Fruit fly (Drosophila melanogaster) whole organism, embryonic: ENCODE measurements around the gene nAChRalpha5.

Source experiments
- Adf1 ChIP-seq: fragments of 200-800 bp; sonication (Bioruptor generic); IDR thresholded peaks from 2 replicates; pipeline ENCODE4 v1.3.6; 2022; ENCODE audit warnings: missing biosample characterization, missing genetic modification characterization
- CG10274 ChIP-seq: fragments of 200-800 bp; sonication (Bioruptor generic); optimal IDR thresholded peaks from 3 replicates; lab custom pipeline; 2017; ENCODE audit warnings: missing biosample characterization, mild to moderate bottlenecking, missing genetic modification characterization
- CG10565 ChIP-seq: fragments of 200-800 bp; sonication (Bioruptor generic); optimal IDR thresholded peaks from 3 replicates; lab custom pipeline; 2016; ENCODE audit warnings: missing biosample characterization, mild to moderate bottlenecking, missing genetic modification characterization
- CG10959 ChIP-seq: fragments of 200-800 bp; sonication (Bioruptor generic); IDR thresholded peaks from 2 replicates; pipeline ENCODE4 v1.3.6; 2022; ENCODE audit warnings: missing biosample characterization, missing genetic modification characterization
- CG12104 ChIP-seq: fragments of 200-800 bp; sonication (Bioruptor generic); optimal IDR thresholded peaks from 3 replicates; lab custom pipeline; 2016; ENCODE audit warnings: missing biosample characterization, missing genetic modification characterization
- CG14965 ChIP-seq: fragments of 200-800 bp; sonication (Bioruptor generic); optimal IDR thresholded peaks from 2 replicates; lab custom pipeline; 2016; ENCODE audit warnings: missing biosample characterization, missing genetic modification characterization, borderline replicate concordance
- CG1647 ChIP-seq: fragments of 200-800 bp; sonication (Bioruptor generic); optimal IDR thresholded peaks from 3 replicates; lab custom pipeline; 2016; ENCODE audit warnings: missing biosample characterization, missing genetic modification characterization
- CG2116 ChIP-seq: fragments of 200-800 bp; sonication (Bioruptor generic); optimal IDR thresholded peaks from 3 replicates; lab custom pipeline; 2018; ENCODE audit warnings: missing biosample characterization, mild to moderate bottlenecking, missing genetic modification characterization
- CG2875 ChIP-seq: fragments of 200-800 bp; sonication (Bioruptor generic); optimal IDR thresholded peaks from 2 replicates; lab custom pipeline; 2017; ENCODE audit warnings: missing biosample characterization, mild to moderate bottlenecking, missing genetic modification characterization, missing genetic modification reagents
- CG30020 ChIP-seq: fragments of 200-800 bp; optimal IDR thresholded peaks from 2 replicates; lab custom pipeline; 2019; ENCODE audit warnings: missing biosample characterization, mild to moderate bottlenecking, missing genetic modification characterization, moderate library complexity
- CG34224 ChIP-seq: fragments of 200-800 bp; sonication (Bioruptor generic); IDR thresholded peaks from 3 replicates; pipeline ENCODE4 v1.3.6; 2022; ENCODE audit warnings: missing biosample characterization, missing genetic modification characterization; ENCODE audit not compliant: partially characterized antibody
- CG4707 ChIP-seq: fragments of 200-800 bp; sonication (Bioruptor generic); optimal IDR thresholded peaks from 2 replicates; lab custom pipeline; 2018; ENCODE audit warnings: missing biosample characterization, mild to moderate bottlenecking, missing genetic modification characterization, moderate library complexity
- CG5245 ChIP-seq: fragments of 200-800 bp; sonication (Bioruptor generic); optimal IDR thresholded peaks from 3 replicates; lab custom pipeline; 2016; ENCODE audit warnings: missing biosample characterization, missing genetic modification characterization
- CG7357 ChIP-seq: fragments of 200-800 bp; sonication (Bioruptor generic); IDR thresholded peaks from 3 replicates; pipeline ENCODE4 v1.3.6; 2022; ENCODE audit warnings: missing biosample characterization, missing genetic modification characterization
- CG8388 ChIP-seq: fragments of 200-800 bp; sonication (Bioruptor generic); optimal IDR thresholded peaks from 2 replicates; lab custom pipeline; 2019; ENCODE audit warnings: missing biosample characterization, mild to moderate bottlenecking, missing genetic modification characterization, moderate library complexity
- Doc2 ChIP-seq: fragments of 200-800 bp; sonication (Bioruptor generic); IDR thresholded peaks from 2 replicates; pipeline ENCODE4 v1.3.6; 2022; ENCODE audit warnings: missing biosample characterization, missing genetic modification characterization
- Fer3 ChIP-seq: fragments of 200-800 bp; sonication (Bioruptor generic); optimal IDR thresholded peaks from 2 replicates; lab custom pipeline; 2018; ENCODE audit warnings: missing biosample characterization, mild to moderate bottlenecking, missing genetic modification characterization, moderate library complexity
- Hand ChIP-seq: fragments of 200-800 bp; sonication (Bioruptor generic); optimal IDR thresholded peaks from 2 replicates; lab custom pipeline; 2017; ENCODE audit warnings: mild to moderate bottlenecking, missing biosample characterization, missing genetic modification reagents, missing genetic modification characterization
- Hey ChIP-seq: fragments of 200-800 bp; sonication (Bioruptor generic); optimal IDR thresholded peaks from 3 replicates; lab custom pipeline; 2018; ENCODE audit warnings: missing biosample characterization, mild to moderate bottlenecking, missing genetic modification characterization
- Hmx ChIP-seq: fragments of 200-800 bp; sonication (Bioruptor generic); optimal IDR thresholded peaks from 2 replicates; lab custom pipeline; 2016; ENCODE audit warnings: missing biosample characterization, missing genetic modification characterization
- Kr ChIP-seq: fragments of 200-800 bp; sonication (Bioruptor generic); optimal IDR thresholded peaks from 2 replicates; lab custom pipeline; 2017; ENCODE audit warnings: missing biosample characterization, mild to moderate bottlenecking, missing genetic modification characterization
- Med ChIP-seq: fragments of 200-800 bp; sonication (Bioruptor generic); peaks from one replicate; lab custom pipeline; 2016; ENCODE audit warnings: missing biosample characterization, missing genetic modification characterization, mild to moderate bottlenecking, inconsistent platforms, moderate library complexity
- Myb ChIP-seq: fragments of 200-800 bp; sonication (Bioruptor generic); optimal IDR thresholded peaks from 2 replicates; lab custom pipeline; 2016; ENCODE audit warnings: missing biosample characterization, missing genetic modification characterization
- Nf-YB ChIP-seq: fragments of 200-800 bp; sonication (Bioruptor generic); optimal IDR thresholded peaks from 3 replicates; lab custom pipeline; 2019; ENCODE audit warnings: missing biosample characterization, mild to moderate bottlenecking, missing genetic modification characterization, moderate library complexity
- NfI ChIP-seq: fragments of 200-800 bp; sonication (Bioruptor generic); optimal IDR thresholded peaks from 3 replicates; lab custom pipeline; 2018; ENCODE audit warnings: missing biosample characterization, mild to moderate bottlenecking, missing genetic modification characterization, moderate library complexity
- Opbp ChIP-seq: fragments of 200-800 bp; sonication (Bioruptor generic); IDR thresholded peaks from 3 replicates; pipeline ENCODE4 v1.3.6; 2022; ENCODE audit warnings: missing biosample characterization, missing genetic modification characterization; ENCODE audit not compliant: partially characterized antibody
- Optix ChIP-seq: fragments of 200-800 bp; sonication (Bioruptor generic); IDR thresholded peaks from 3 replicates; pipeline ENCODE4 v1.3.6; 2022; ENCODE audit warnings: missing biosample characterization, missing genetic modification characterization
- Poxn ChIP-seq: fragments of 200-800 bp; sonication (Bioruptor generic); IDR thresholded peaks from 2 replicates; pipeline ENCODE4 v1.3.6; 2022; ENCODE audit warnings: missing biosample characterization, missing genetic modification characterization
- Ptx1 ChIP-seq: fragments of 200-800 bp; sonication (Bioruptor generic); IDR thresholded peaks from 2 replicates; pipeline ENCODE4 v1.3.6; 2022; ENCODE audit warnings: missing biosample characterization, missing genetic modification characterization
- Sin3A ChIP-seq: fragments of >200 bp; optimal IDR thresholded peaks from 2 replicates; lab custom pipeline; 2018
- Sox100B ChIP-seq: fragments of 200-800 bp; sonication (Bioruptor generic); optimal IDR thresholded peaks from 3 replicates; lab custom pipeline; 2018; ENCODE audit warnings: missing biosample characterization, mild to moderate bottlenecking, missing genetic modification characterization
- cad ChIP-seq: fragments of >200 bp; optimal IDR thresholded peaks from 2 replicates; lab custom pipeline; 2017; ENCODE audit warnings: missing biosample characterization, missing genetic modification characterization
- cas ChIP-seq: fragments of 200-800 bp; sonication (Bioruptor generic); IDR thresholded peaks from 2 replicates; pipeline ENCODE4 v1.3.6; 2022; ENCODE audit warnings: missing biosample characterization, missing genetic modification characterization
- gcm ChIP-seq: fragments of 200-800 bp; sonication (Bioruptor generic); optimal IDR thresholded peaks from 2 replicates; lab custom pipeline; 2019; ENCODE audit warnings: missing biosample characterization, mild to moderate bottlenecking, missing genetic modification characterization, moderate library complexity
- grn ChIP-seq: fragments of 200-800 bp; sonication (Bioruptor generic); optimal IDR thresholded peaks from 3 replicates; lab custom pipeline; 2017; ENCODE audit warnings: missing biosample characterization, missing genetic modification characterization
- gsb ChIP-seq: fragments of 200-800 bp; sonication (Bioruptor generic); IDR thresholded peaks from 2 replicates; pipeline ENCODE4 v1.3.6; 2022; ENCODE audit warnings: missing biosample characterization, missing genetic modification characterization
- gsb-n ChIP-seq: fragments of 200-800 bp; sonication (Bioruptor generic); optimal IDR thresholded peaks from 3 replicates; lab custom pipeline; 2018; ENCODE audit warnings: missing biosample characterization, mild to moderate bottlenecking, missing genetic modification characterization
- ind ChIP-seq: fragments of 200-800 bp; sonication (Bioruptor generic); optimal IDR thresholded peaks from 3 replicates; lab custom pipeline; 2016; ENCODE audit warnings: missing biosample characterization, missing genetic modification characterization
- kah ChIP-seq: fragments of 200-800 bp; sonication (Bioruptor generic); optimal IDR thresholded peaks from 2 replicates; lab custom pipeline; 2018; ENCODE audit warnings: missing biosample characterization, mild to moderate bottlenecking, missing genetic modification characterization
- knrl ChIP-seq: fragments of 200-800 bp; sonication (Bioruptor generic); IDR thresholded peaks from 3 replicates; pipeline ENCODE4 v1.3.6; 2022; ENCODE audit warnings: missing biosample characterization, missing genetic modification characterization; ENCODE audit not compliant: partially characterized antibody
- mld ChIP-seq: fragments of 200-800 bp; sonication (Bioruptor generic); IDR thresholded peaks from 3 replicates; pipeline ENCODE4 v1.3.6; 2022; ENCODE audit warnings: missing biosample characterization, missing genetic modification characterization; ENCODE audit not compliant: partially characterized antibody
- onecut ChIP-seq: fragments of 200-800 bp; sonication (Bioruptor generic); IDR thresholded peaks from 2 replicates; pipeline ENCODE4 v1.3.6; 2022; ENCODE audit warnings: missing biosample characterization, missing genetic modification characterization
- org-1 ChIP-seq: fragments of 200-800 bp; sonication (Bioruptor generic); optimal IDR thresholded peaks from 2 replicates; lab custom pipeline; 2017; ENCODE audit warnings: missing biosample characterization, missing genetic modification characterization
- peb ChIP-seq: fragments of 200-800 bp; sonication (Bioruptor generic); IDR thresholded peaks from 2 replicates; pipeline ENCODE4 v1.3.6; 2022; ENCODE audit warnings: missing biosample characterization, missing genetic modification characterization
- pum ChIP-seq: fragments of 200-800 bp; sonication (Bioruptor generic); optimal IDR thresholded peaks from 2 replicates; lab custom pipeline; 2016; ENCODE audit warnings: missing biosample characterization, missing genetic modification characterization
- pzg ChIP-seq: fragments of 200-800 bp; sonication (Bioruptor generic); optimal IDR thresholded peaks from 3 replicates; lab custom pipeline; 2018; ENCODE audit warnings: missing biosample characterization, mild to moderate bottlenecking, missing genetic modification characterization, moderate library complexity
- sens ChIP-seq: fragments of 200-800 bp; sonication (Bioruptor generic); peaks from one replicate; lab custom pipeline; 2016; ENCODE audit warnings: missing biosample characterization, missing genetic modification characterization
- so ChIP-seq: fragments of 200-800 bp; sonication (Bioruptor generic); IDR thresholded peaks from 3 replicates; pipeline ENCODE4 v1.3.6; 2022; ENCODE audit warnings: missing biosample characterization, missing genetic modification characterization
- sug ChIP-seq: fragments of 200-800 bp; optimal IDR thresholded peaks from 2 replicates; lab custom pipeline; 2019; ENCODE audit warnings: missing biosample characterization, mild to moderate bottlenecking, missing genetic modification characterization, moderate library complexity
- usp ChIP-seq: fragments of >200 bp; optimal IDR thresholded peaks from 2 replicates; lab custom pipeline; 2017; ENCODE audit warnings: missing biosample characterization, missing genetic modification characterization
- zen2 ChIP-seq: fragments of 200-800 bp; sonication (Bioruptor generic); IDR thresholded peaks from 3 replicates; pipeline ENCODE4 v1.3.6; 2022; ENCODE audit warnings: missing biosample characterization, missing genetic modification characterization; ENCODE audit not compliant: partially characterized antibody

Gene nAChRalpha5

DNA sequence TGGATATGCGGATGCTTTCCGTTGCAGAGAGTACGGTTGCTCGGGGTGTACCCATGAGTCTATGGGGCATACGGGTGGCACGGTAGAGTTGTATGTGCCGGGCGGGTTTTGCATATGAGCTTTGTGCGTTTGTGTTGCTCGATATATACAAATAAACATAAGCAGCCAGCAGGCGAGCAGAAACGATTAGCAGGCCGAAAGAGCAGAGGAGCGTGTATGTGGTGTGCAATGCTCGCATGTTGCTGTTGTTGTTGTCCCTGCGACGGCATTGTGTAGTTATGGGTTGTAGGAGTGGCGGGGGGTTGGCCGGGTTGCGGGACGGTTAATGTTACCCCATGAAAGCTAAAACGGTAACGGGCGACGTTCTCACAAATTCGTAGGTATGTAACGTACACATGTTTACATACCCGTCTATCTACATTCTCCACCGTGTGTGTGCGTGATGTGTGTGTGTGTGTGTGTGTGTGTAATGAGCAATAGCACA lies 18.3 kb upstream of the nAChRalpha5 start (continued):
- no peak; the same call in 2 of the 3 replicates for TF ChIP-seq mld
- TF ChIP-seq Hey (tag; lab: Kevin White, UChicago): peak; percentile 75
- TF ChIP-seq cad (GFP tag; lab: Kevin White, UChicago): no peak
- no peak for TF ChIP-seq NfI
- TF ChIP-seq CG14965: no peak
- TF ChIP-seq onecut: no peak
- TF ChIP-seq Hmx (GFP tag; lab: Kevin White, UChicago): no peak
- TF ChIP-seq Hand (GFP tag; lab: Kevin White, UChicago): no peak
- peak; percentile 58; the same call in 1 of the 2 replicates for TF ChIP-seq Adf1 (GFP tag; lab: Robert Waterston, UW)
- TF ChIP-seq Ptx1: no peak
- TF ChIP-seq CG10959 (GFP tag; lab: Robert Waterston, UW): no peak
- no peak for TF ChIP-seq CG4707 (GFP tag; lab: Kevin White, UChicago)
- no peak for TF ChIP-seq gsb-n (tag; lab: Kevin White, UChicago)
- TF ChIP-seq CG2116 (GFP tag; lab: Kevin White, UChicago): no peak
- TF ChIP-seq pum: no peak
- no peak for TF ChIP-seq org-1 (GFP tag; lab: Kevin White, UChicago)
- no peak for TF ChIP-seq pzg (GFP tag; lab: Kevin White, UChicago)
- TF ChIP-seq peb (GFP tag; lab: Robert Waterston, UW): no peak
- TF ChIP-seq kah (GFP tag; lab: Kevin White, UChicago): no peak
- peak; percentile 56; the same call in 2 of the 3 replicates for TF ChIP-seq CG34224 (GFP tag; lab: Robert Waterston, UW)
- TF ChIP-seq CG2875: no peak
- peak; percentile 44; the same call in 2 of the 3 replicates for TF ChIP-seq knrl (GFP tag; lab: Robert Waterston, UW)
- TF ChIP-seq so (GFP tag; lab: Robert Waterston, UW): no peak; the same call in 2 of the 3 replicates
- TF ChIP-seq CG30020: no peak
- no peak for TF ChIP-seq Fer3 (tag; lab: Kevin White, UChicago)
- no peak for TF ChIP-seq CG5245
- TF ChIP-seq sug: no peak
- TF ChIP-seq Doc2 (GFP tag; lab: Robert Waterston, UW): no peak
- no peak for TF ChIP-seq CG10274 (GFP tag; lab: Kevin White, UChicago)
- TF ChIP-seq Nf-YB (GFP tag; lab: Kevin White, UChicago): no peak
- 0 out of 3 replicates have a peak, but pooled peaks have one; percentile 27 for TF ChIP-seq Opbp (GFP tag; lab: Robert Waterston, UW)
- no peak for TF ChIP-seq usp (GFP tag; lab: Kevin White, UChicago)
- no peak for TF ChIP-seq Optix
- TF ChIP-seq Kr (GFP tag; lab: Kevin White, UChicago): no peak
- TF ChIP-seq gcm (GFP tag; lab: Kevin White, UChicago): no peak
- TF ChIP-seq Poxn (GFP tag; lab: Robert Waterston, UW): no peak
- peak; percentile 52 for TF ChIP-seq sens (GFP tag; lab: Kevin White, UChicago)
- no peak for TF ChIP-seq cas (GFP tag; lab: Robert Waterston, UW)
- 0 out of 3 replicates have a peak, but pooled peaks have one; percentile 46 for TF ChIP-seq zen2
- peak; percentile 9 for TF ChIP-seq CG1647 (GFP tag; lab: Kevin White, UChicago)
- no peak for TF ChIP-seq CG12104 (GFP tag; lab: Kevin White, UChicago)
- no peak for TF ChIP-seq ind (GFP tag; lab: Kevin White, UChicago)
- TF ChIP-seq gsb (GFP tag; lab: Robert Waterston, UW): no peak
- TF ChIP-seq CG8388: no peak
- TF ChIP-seq Sin3A (lab: Kevin White, UChicago): no peak
- no peak for TF ChIP-seq grn (GFP tag; lab: Kevin White, UChicago)
- no peak for TF ChIP-seq Myb (GFP tag; lab: Kevin White, UChicago)
- TF ChIP-seq Med (GFP tag; lab: Kevin White, UChicago): peak; percentile 84
- no peak for TF ChIP-seq CG10565
- TF ChIP-seq CG7357 (GFP tag; lab: Robert Waterston, UW): no peak
- TF ChIP-seq Sox100B (GFP tag; lab: Kevin White, UChicago): no peak
